Worm (Caenorhabditis elegans) whole organism, L4/young adult: ENCODE measurements around the gene fbxa-201.

Experiments
- W03F9.2 ChIP-seq: fragments of 150-350 bp; optimal IDR thresholded peaks from 2 replicates; lab custom pipeline; 2014; ENCODE audit warnings: missing biosample characterization, missing genetic modification characterization
- dao-5 ChIP-seq: sonication (generic microtip); optimal IDR thresholded peaks from 2 replicates; lab custom pipeline; 2016; ENCODE audit warnings: missing genotype, missing genetic modification characterization, moderate library complexity, missing compliant biosample characterization
- him-1 ChIP-seq: sonication (generic microtip); optimal IDR thresholded peaks from 2 replicates; lab custom pipeline; 2016; ENCODE audit warnings: missing genotype, missing genetic modification reagents, missing genetic modification characterization, missing compliant biosample characterization

DNA sequence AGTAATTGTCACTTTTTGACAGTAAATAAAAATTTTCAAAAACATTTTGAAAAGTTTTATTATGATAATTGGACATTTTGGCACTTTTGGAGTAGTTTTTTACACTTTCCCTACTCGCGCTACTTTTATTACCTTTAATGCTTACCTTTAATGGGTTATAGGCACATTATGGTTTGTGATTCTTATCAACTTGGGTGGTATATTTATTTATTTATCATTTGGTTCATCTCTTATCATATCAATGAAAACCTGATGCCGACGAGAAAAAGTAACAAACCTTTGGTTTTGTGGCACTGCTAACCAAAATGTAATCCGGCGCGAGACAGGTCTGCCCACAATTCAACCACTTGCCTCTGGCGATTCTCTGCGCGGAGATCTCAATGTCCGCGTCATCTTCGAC is 23.2 kb downstream of the fbxa-201 start:
- TF ChIP-seq W03F9.2 (tag; lab: Kevin White, UChicago), result no peak
- no peak for TF ChIP-seq him-1 (tag; lab: Kevin White, UChicago)
- TF ChIP-seq dao-5, result no peak
